Worm (Caenorhabditis elegans) whole organism, L2 larva: ENCODE measurements around the gene F39D8.3.

ENCODE experiments used
- C34F6.9 ChIP-seq: fragments of 150-350 bp; optimal IDR thresholded peaks from 2 replicates; lab custom pipeline; 2014; ENCODE audit warnings: missing biosample characterization, missing genetic modification characterization
- R02D3.7 ChIP-seq: fragments of 150-350 bp; optimal IDR thresholded peaks from 2 replicates; lab custom pipeline; 2014; ENCODE audit warnings: missing biosample characterization, missing genetic modification characterization
- alr-1 ChIP-seq: fragments of 150-350 bp; optimal IDR thresholded peaks from 2 replicates; lab custom pipeline; 2014; ENCODE audit warnings: missing biosample characterization, missing genetic modification characterization
- aly-2 ChIP-seq: fragments of 150-350 bp; optimal IDR thresholded peaks from 2 replicates; lab custom pipeline; 2014; ENCODE audit warnings: missing biosample characterization, missing genetic modification characterization
- blmp-1 ChIP-seq: sonication (generic microtip); optimal IDR thresholded peaks from 2 replicates; lab custom pipeline; 2017; ENCODE audit warnings: missing genetic modification characterization, mild to moderate bottlenecking, missing compliant biosample characterization, antibody characterized with exemption, moderate library complexity; ENCODE audit not compliant: insufficient read depth
- elt-1 ChIP-seq: fragments of 150-350 bp; optimal IDR thresholded peaks from 2 replicates; lab custom pipeline; 2014; ENCODE audit warnings: missing biosample characterization, missing genetic modification characterization
- nhr-10 ChIP-seq: sonication (generic microtip); optimal IDR thresholded peaks from 2 replicates; lab custom pipeline; 2017; ENCODE audit warnings: missing biosample characterization, missing genetic modification characterization
- nhr-11 ChIP-seq: fragments of 150-350 bp; optimal IDR thresholded peaks from 2 replicates; lab custom pipeline; 2014; ENCODE audit warnings: missing biosample characterization, missing genetic modification characterization
- nhr-23 ChIP-seq: fragments of 150-350 bp; optimal IDR thresholded peaks from 2 replicates; lab custom pipeline; 2014; ENCODE audit warnings: missing biosample characterization, missing genetic modification reagents, missing genetic modification characterization
- snpc-4 ChIP-seq: fragments of 150-350 bp; optimal IDR thresholded peaks from 2 replicates; lab custom pipeline; 2014; ENCODE audit warnings: missing biosample characterization, missing genetic modification characterization
- unc-39 ChIP-seq: fragments of 150-350 bp; optimal IDR thresholded peaks from 2 replicates; lab custom pipeline; 2014; ENCODE audit warnings: missing biosample characterization, missing genetic modification characterization
- zag-1 ChIP-seq: fragments of 150-350 bp; optimal IDR thresholded peaks from 2 replicates; lab custom pipeline; 2014; ENCODE audit warnings: missing biosample characterization, missing genetic modification characterization

- no peak for TF ChIP-seq elt-1
- no peak for TF ChIP-seq blmp-1 (tag; lab: Kevin White, UChicago)
- no peak for TF ChIP-seq R02D3.7 (tag; lab: Kevin White, UChicago)
- no peak for TF ChIP-seq aly-2 (tag; lab: Kevin White, UChicago)
- no peak for TF ChIP-seq unc-39 (tag; lab: Kevin White, UChicago)
- TF ChIP-seq zag-1 (tag; lab: Kevin White, UChicago) = no peak
- TF ChIP-seq nhr-11 = no peak
- no peak for TF ChIP-seq nhr-10 (tag; lab: Kevin White, UChicago)
- no peak for TF ChIP-seq nhr-23 (tag; lab: Kevin White, UChicago)
- TF ChIP-seq snpc-4 (tag; lab: Kevin White, UChicago) = no peak
- no peak for TF ChIP-seq C34F6.9
- no peak for TF ChIP-seq alr-1 (tag; lab: Kevin White, UChicago)
Observed at ce11 chrX:15466032-15466431, 45.3 kb downstream of the F39D8.3 start, which contains the start of gene sprr-1.
